Fruit fly (Drosophila melanogaster): Measurements from ENCODE around the gene dan.

Gene dan

dm6 chr3R:25215123-25215522, 30.9 kb downstream of the dan start, which contains the start of gene Saysd1 (continued):
- TF ChIP-seq HLH54F (GFP tag; optimal IDR thresholded peaks at IDR 0.05) (no peak), BEAF-32 (GFP tag; optimal IDR thresholded peaks at IDR 0.05) (peak; percentile 74), CG31441 (GFP tag; IDR thresholded peaks at IDR 0.05) (peak; percentile 21; the same call in 1 of the 2 replicates), ind (GFP tag; optimal IDR thresholded peaks at IDR 0.05) (peak; percentile 31), Gug (GFP tag; IDR thresholded peaks at IDR 0.05) (peak; percentile 35; the same call in 1 of the 4 replicates), sob (GFP tag; IDR thresholded peaks at IDR 0.05) (peak; percentile 62), MBD-R2 (GFP tag; IDR thresholded peaks at IDR 0.05) (peak; percentile 85), CG12104 (GFP tag; optimal IDR thresholded peaks at IDR 0.05) (no peak), CG8290 (GFP tag; optimal IDR thresholded peaks at IDR 0.05) (peak; percentile 4), CG8290 (tag; optimal IDR thresholded peaks at IDR 0.05) (peak in 1 of 2 experiments; percentile 5), mld (GFP tag; IDR thresholded peaks at IDR 0.05; ENCODE audit: partially characterized antibody) (peak; percentile 78; the same call in 2 of the 3 replicates), gce (GFP tag; IDR thresholded peaks at IDR 0.05) (peak; percentile 32; the same call in 1 of the 3 replicates), trem (tag; optimal IDR thresholded peaks at IDR 0.05) (peak; percentile 17), aop (GFP tag; IDR thresholded peaks at IDR 0.05) (no peak), vnd (GFP tag; IDR thresholded peaks at IDR 0.05; ENCODE audit: partially characterized antibody) (peak; percentile 78), B-H1 (GFP tag; IDR thresholded peaks at IDR 0.05) (no peak), CG6683 (GFP tag; optimal IDR thresholded peaks at IDR 0.05) (no peak), klu (GFP tag; IDR thresholded peaks at IDR 0.05) (no peak), Pdp1 (GFP tag; optimal IDR thresholded peaks at IDR 0.05) (peak in 1 of 2 experiments; percentile 88), dmrt11E (tag; optimal IDR thresholded peaks at IDR 0.05) (no peak), CG14441 (GFP tag; IDR thresholded peaks at IDR 0.05) (peak; percentile 51; the same call in 1 of the 2 replicates), CG4424 (GFP tag; optimal IDR thresholded peaks at IDR 0.05) (peak; percentile 41), PHDP (tag; optimal IDR thresholded peaks at IDR 0.05) (peak; percentile 7), emc (GFP tag; optimal IDR thresholded peaks at IDR 0.05) (peak; percentile 6), Nf-YA (GFP tag; IDR thresholded peaks at IDR 0.05) (0 out of 2 replicates have a peak, but pooled peaks have one; percentile 25), unpg (GFP tag; optimal IDR thresholded peaks at IDR 0.05) (peak; percentile 9), nmo (GFP tag; optimal IDR thresholded peaks at IDR 0.05) (peak; percentile 26), BtbVII (GFP tag; optimal IDR thresholded peaks at IDR 0.05) (no peak), oc (tag; optimal IDR thresholded peaks at IDR 0.05) (no peak), jumu (GFP tag; optimal IDR thresholded peaks at IDR 0.05) (peak; percentile 16), dm (GFP tag; optimal IDR thresholded peaks at IDR 0.05) (no peak), Optix (GFP tag; IDR thresholded peaks at IDR 0.05) (no peak), Ptx1 (GFP tag; IDR thresholded peaks at IDR 0.05) (peak; percentile 66), CG16813 (GFP tag; IDR thresholded peaks at IDR 0.05; ENCODE audit: partially characterized antibody) (peak; percentile 76), CG10267 (tag; optimal IDR thresholded peaks at IDR 0.05) (peak; percentile 16), sna (GFP tag; IDR thresholded peaks at IDR 0.05; ENCODE audit: partially characterized antibody) (peak; percentile 88), Side (GFP tag; optimal IDR thresholded peaks at IDR 0.05) (no peak), knrl (GFP tag; IDR thresholded peaks at IDR 0.05; ENCODE audit: partially characterized antibody) (peak; percentile 81), Six4 (GFP tag; optimal IDR thresholded peaks at IDR 0.05) (peak; percentile 13), Bdp1 (GFP tag; optimal IDR thresholded peaks at IDR 0.05) (no peak), dysf (GFP tag; IDR thresholded peaks at IDR 0.05) (peak; percentile 45; the same call in 1 of the 3 replicates), bcd (GFP tag; optimal IDR thresholded peaks at IDR 0.05) (peak; percentile 38), Dref (GFP tag; IDR thresholded peaks at IDR 0.05) (peak; percentile 92), lab (GFP tag; optimal IDR thresholded peaks at IDR 0.05) (peak; percentile 51), HLH3B (GFP tag; IDR thresholded peaks at IDR 0.05) (no peak), CG33213 (GFP tag; optimal IDR thresholded peaks at IDR 0.05) (no peak), CG9727 (GFP tag; optimal IDR thresholded peaks at IDR 0.05) (peak; percentile 37), Nf-YC (tag; optimal IDR thresholded peaks at IDR 0.05) (peak; percentile 5), CG1792 (GFP tag; optimal IDR thresholded peaks at IDR 0.05) (peak; percentile 1), br (optimal IDR thresholded peaks at IDR 0.05) (no peak), Meics (GFP tag; optimal IDR thresholded peaks at IDR 0.05) (peak; percentile 44)

All from whole organism, embryonic.